Fruit fly (Drosophila melanogaster) whole organism, embryonic: ENCODE measurements around the gene CG10801.

ENCODE experiments used
- Abd-B ChIP-seq: fragments of 200-800 bp; sonication (Bioruptor generic); optimal IDR thresholded peaks from 2 replicates; lab custom pipeline; 2018; ENCODE audit warnings: missing biosample characterization, mild to moderate bottlenecking, missing genetic modification characterization, moderate library complexity
- Atf3 ChIP-seq: fragments of 200-800 bp; sonication (Bioruptor generic); optimal IDR thresholded peaks from 3 replicates; lab custom pipeline; 2016; ENCODE audit warnings: missing biosample characterization, missing genetic modification characterization
- Bdp1 ChIP-seq: fragments of 200-800 bp; sonication (Bioruptor generic); optimal IDR thresholded peaks from 3 replicates; lab custom pipeline; 2016; ENCODE audit warnings: missing biosample characterization, missing genetic modification characterization
- Blimp-1 ChIP-seq: fragments of 200-800 bp; sonication (Bioruptor generic); optimal IDR thresholded peaks from 3 replicates; lab custom pipeline; 2018; ENCODE audit warnings: missing biosample characterization, missing genetic modification characterization, mild to moderate bottlenecking, moderate library complexity, missing genetic modification reagents
- Bteb2 ChIP-seq: fragments of 200-800 bp; sonication (Bioruptor generic); optimal IDR thresholded peaks from 2 replicates; lab custom pipeline; 2016; ENCODE audit warnings: missing biosample characterization, missing genetic modification characterization
- CG10209 ChIP-seq: fragments of 200-800 bp; sonication (Bioruptor generic); optimal IDR thresholded peaks from 3 replicates; lab custom pipeline; 2017; ENCODE audit warnings: missing biosample characterization, mild to moderate bottlenecking, missing genetic modification characterization, missing genetic modification reagents
- CG10321 ChIP-seq: fragments of 200-800 bp; sonication (Bioruptor generic); IDR thresholded peaks from 2 replicates; pipeline ENCODE4 v1.3.6; 2022; ENCODE audit warnings: missing biosample characterization, missing genetic modification characterization
- CG10366 ChIP-seq: fragments of 200-800 bp; sonication (Bioruptor generic); IDR thresholded peaks from 2 replicates; pipeline ENCODE4 v1.3.6; 2022; ENCODE audit warnings: missing biosample characterization, missing genetic modification characterization
- CG11560 ChIP-seq: fragments of 200-800 bp; sonication (Bioruptor generic); IDR thresholded peaks from 3 replicates; pipeline ENCODE4 v1.3.6; 2022; ENCODE audit warnings: missing biosample characterization, missing genetic modification characterization
- CG12219 ChIP-seq: fragments of 200-800 bp; sonication (Bioruptor generic); optimal IDR thresholded peaks from 3 replicates; lab custom pipeline; 2018; ENCODE audit warnings: missing biosample characterization, mild to moderate bottlenecking, missing genetic modification characterization
- CG12299 ChIP-seq: fragments of 200-800 bp; sonication (Bioruptor generic); optimal IDR thresholded peaks from 2 replicates; lab custom pipeline; 2018; ENCODE audit warnings: missing biosample characterization, mild to moderate bottlenecking, missing genetic modification characterization
- CG13123 ChIP-seq: fragments of 200-800 bp; sonication (Bioruptor generic); optimal IDR thresholded peaks from 2 replicates; lab custom pipeline; 2016; ENCODE audit warnings: missing biosample characterization, missing genetic modification characterization
- CG17328 ChIP-seq: fragments of 200-800 bp; sonication (Bioruptor generic); IDR thresholded peaks from 2 replicates; pipeline ENCODE4 v1.3.6; 2022; ENCODE audit warnings: missing biosample characterization, missing genetic modification characterization
- CG17385 ChIP-seq: fragments of 200-800 bp; sonication (Bioruptor generic); optimal IDR thresholded peaks from 3 replicates; lab custom pipeline; 2018; ENCODE audit warnings: missing biosample characterization, mild to moderate bottlenecking, missing genetic modification characterization
- CG17612 ChIP-seq: fragments of 200-800 bp; sonication (Bioruptor generic); IDR thresholded peaks from 2 replicates; pipeline ENCODE4 v1.3.6; 2022; ENCODE audit warnings: missing biosample characterization, missing genetic modification characterization
- CG18619 ChIP-seq: fragments of 200-800 bp; sonication (Bioruptor generic); optimal IDR thresholded peaks from 3 replicates; lab custom pipeline; 2017; ENCODE audit warnings: missing biosample characterization, mild to moderate bottlenecking, missing genetic modification characterization
- CG2712 ChIP-seq: fragments of 200-800 bp; optimal IDR thresholded peaks from 3 replicates; lab custom pipeline; 2019; ENCODE audit warnings: missing biosample characterization, mild to moderate bottlenecking, missing genetic modification characterization, moderate library complexity
- CG3407 ChIP-seq: fragments of 200-800 bp; sonication (Bioruptor generic); optimal IDR thresholded peaks from 2 replicates; lab custom pipeline; 2018; ENCODE audit warnings: missing biosample characterization, mild to moderate bottlenecking, missing genetic modification characterization
- CG7357 ChIP-seq: fragments of 200-800 bp; sonication (Bioruptor generic); IDR thresholded peaks from 3 replicates; pipeline ENCODE4 v1.3.6; 2022; ENCODE audit warnings: missing biosample characterization, missing genetic modification characterization
- CG7839 ChIP-seq: fragments of 200-800 bp; sonication (Bioruptor generic); optimal IDR thresholded peaks from 3 replicates; lab custom pipeline; 2018; ENCODE audit warnings: missing biosample characterization, mild to moderate bottlenecking, missing genetic modification characterization, moderate library complexity
- CG8765 ChIP-seq: fragments of 200-800 bp; sonication (Bioruptor generic); IDR thresholded peaks from 2 replicates; pipeline ENCODE4 v1.3.6; 2022; ENCODE audit warnings: missing biosample characterization, missing genetic modification characterization
- CG8924 ChIP-seq: fragments of 200-800 bp; optimal IDR thresholded peaks from 3 replicates; lab custom pipeline; 2019; ENCODE audit warnings: missing biosample characterization, mild to moderate bottlenecking, missing genetic modification characterization, moderate library complexity
- D ChIP-seq, 2 experiments: fragments of 200-800 bp in 1 of 2; fragments of >200 bp in 1 of 2; sonication (Bioruptor generic) in 1 of 2; optimal IDR thresholded peaks; 2 replicates in 1 of 2; 3 replicates in 1 of 2; lab custom pipeline; 2017; ENCODE audit warnings: mild to moderate bottlenecking in 1 of 2, missing biosample characterization in 1 of 2, missing genetic modification characterization in 1 of 2, missing genetic modification reagents in 1 of 2
- Dbx ChIP-seq: fragments of 200-800 bp; sonication (Bioruptor generic); IDR thresholded peaks from 3 replicates; pipeline ENCODE4 v1.3.6; 2022; ENCODE audit warnings: missing biosample characterization, missing genetic modification characterization
- Dip2 ChIP-seq: fragments of 200-800 bp; sonication (Bioruptor generic); IDR thresholded peaks from 2 replicates; pipeline ENCODE4 v1.3.6; 2022; ENCODE audit warnings: missing biosample characterization, missing genetic modification characterization
- E2f1 ChIP-seq: fragments of 200-800 bp; sonication (Bioruptor generic); IDR thresholded peaks from 2 replicates; pipeline ENCODE4 v1.3.6; 2022; ENCODE audit warnings: missing biosample characterization, missing genetic modification characterization
- Hr51 ChIP-seq, 2 experiments: fragments of 200-800 bp; sonication (Bioruptor generic); optimal IDR thresholded peaks; 2 replicates in 1 of 2; 3 replicates in 1 of 2; lab custom pipeline; 2016 to 2018; ENCODE audit warnings: missing biosample characterization in 2 of 2, missing genetic modification characterization in 2 of 2, mild to moderate bottlenecking in 1 of 2, moderate library complexity in 1 of 2
- MESR4 ChIP-seq: fragments of 200-800 bp; sonication (Bioruptor generic); optimal IDR thresholded peaks from 2 replicates; lab custom pipeline; 2018; ENCODE audit warnings: missing biosample characterization, mild to moderate bottlenecking, missing genetic modification characterization, moderate library complexity
- aop ChIP-seq: fragments of 200-800 bp; sonication (Bioruptor generic); IDR thresholded peaks from 2 replicates; pipeline ENCODE4 v1.3.6; 2022; ENCODE audit warnings: missing biosample characterization, missing genetic modification characterization
- az2 ChIP-seq: fragments of 200-800 bp; sonication (Bioruptor generic); optimal IDR thresholded peaks from 3 replicates; lab custom pipeline; 2016; ENCODE audit warnings: missing biosample characterization, missing genetic modification characterization
- bab2 ChIP-seq: fragments of 200-800 bp; sonication (Bioruptor generic); optimal IDR thresholded peaks from 2 replicates; lab custom pipeline; 2016; ENCODE audit warnings: missing biosample characterization, missing genetic modification characterization
- br ChIP-seq: fragments of >200 bp; optimal IDR thresholded peaks from 2 replicates; lab custom pipeline; 2017
- cato ChIP-seq: fragments of 200-800 bp; sonication (Bioruptor generic); optimal IDR thresholded peaks from 2 replicates; lab custom pipeline; 2016; ENCODE audit warnings: missing biosample characterization, missing genetic modification characterization, borderline replicate concordance
- chinmo ChIP-seq: fragments of 200-800 bp; sonication (Bioruptor generic); IDR thresholded peaks from 4 replicates; pipeline ENCODE4 v1.3.6; 2022; ENCODE audit warnings: missing biosample characterization, missing genetic modification characterization; ENCODE audit not compliant: partially characterized antibody
- disco-r ChIP-seq: fragments of 200-800 bp; sonication (Bioruptor generic); optimal IDR thresholded peaks from 2 replicates; lab custom pipeline; 2016; ENCODE audit warnings: missing biosample characterization, missing genetic modification characterization
- h ChIP-seq: fragments of >200 bp; optimal IDR thresholded peaks from 2 replicates; lab custom pipeline; 2017
- her ChIP-seq: fragments of 200-800 bp; sonication (Bioruptor generic); optimal IDR thresholded peaks from 2 replicates; lab custom pipeline; 2016; ENCODE audit warnings: missing biosample characterization, missing genetic modification characterization
- jing ChIP-seq: fragments of 200-800 bp; sonication (Bioruptor generic); optimal IDR thresholded peaks from 2 replicates; lab custom pipeline; 2018; ENCODE audit warnings: missing biosample characterization, mild to moderate bottlenecking, missing genetic modification characterization
- kay ChIP-seq: fragments of 200-800 bp; sonication (Bioruptor generic); optimal IDR thresholded peaks from 2 replicates; lab custom pipeline; 2016; ENCODE audit warnings: missing biosample characterization, missing genetic modification characterization
- klu ChIP-seq: fragments of 200-800 bp; sonication (Bioruptor generic); IDR thresholded peaks from 2 replicates; pipeline ENCODE4 v1.3.6; 2022; ENCODE audit warnings: missing biosample characterization, missing genetic modification characterization
- peb ChIP-seq: fragments of 200-800 bp; sonication (Bioruptor generic); IDR thresholded peaks from 2 replicates; pipeline ENCODE4 v1.3.6; 2022; ENCODE audit warnings: missing biosample characterization, missing genetic modification characterization
- pfk ChIP-seq: fragments of 200-800 bp; sonication (Bioruptor generic); optimal IDR thresholded peaks from 2 replicates; lab custom pipeline; 2018; ENCODE audit warnings: missing biosample characterization, mild to moderate bottlenecking, missing genetic modification characterization, moderate library complexity
- phol ChIP-seq: fragments of 200-800 bp; sonication (Bioruptor generic); optimal IDR thresholded peaks from 3 replicates; lab custom pipeline; 2018; ENCODE audit warnings: missing biosample characterization, mild to moderate bottlenecking, missing genetic modification characterization, moderate library complexity
- pnt ChIP-seq: fragments of 200-800 bp; sonication (Bioruptor generic); optimal IDR thresholded peaks from 3 replicates; lab custom pipeline; 2016; ENCODE audit warnings: missing biosample characterization, missing genetic modification characterization
- sens ChIP-seq: fragments of 200-800 bp; sonication (Bioruptor generic); peaks from one replicate; lab custom pipeline; 2016; ENCODE audit warnings: missing biosample characterization, missing genetic modification characterization
- slp2 ChIP-seq: fragments of 200-800 bp; sonication (Bioruptor generic); optimal IDR thresholded peaks from 2 replicates; lab custom pipeline; 2016; ENCODE audit warnings: missing biosample characterization, missing genetic modification characterization
- stwl ChIP-seq: fragments of 200-800 bp; sonication (Bioruptor generic); optimal IDR thresholded peaks from 3 replicates; lab custom pipeline; 2018; ENCODE audit warnings: missing biosample characterization, mild to moderate bottlenecking, missing genetic modification characterization, moderate library complexity
- toy ChIP-seq: fragments of 200-800 bp; sonication (Bioruptor generic); IDR thresholded peaks from 2 replicates; pipeline ENCODE4 v1.3.6; 2022; ENCODE audit warnings: missing biosample characterization, missing genetic modification characterization
- twi ChIP-seq: fragments of 200-800 bp; optimal IDR thresholded peaks from 2 replicates; lab custom pipeline; 2019; ENCODE audit warnings: missing biosample characterization, mild to moderate bottlenecking, missing genetic modification characterization, moderate library complexity
- vfl ChIP-seq: fragments of 200-800 bp; sonication (Bioruptor generic); optimal IDR thresholded peaks from 2 replicates; lab custom pipeline; 2016; ENCODE audit warnings: missing biosample characterization, missing genetic modification characterization
- yki ChIP-seq: fragments of >200 bp; optimal IDR thresholded peaks from 3 replicates; lab custom pipeline; 2018

The CG10801 gene

DNA sequence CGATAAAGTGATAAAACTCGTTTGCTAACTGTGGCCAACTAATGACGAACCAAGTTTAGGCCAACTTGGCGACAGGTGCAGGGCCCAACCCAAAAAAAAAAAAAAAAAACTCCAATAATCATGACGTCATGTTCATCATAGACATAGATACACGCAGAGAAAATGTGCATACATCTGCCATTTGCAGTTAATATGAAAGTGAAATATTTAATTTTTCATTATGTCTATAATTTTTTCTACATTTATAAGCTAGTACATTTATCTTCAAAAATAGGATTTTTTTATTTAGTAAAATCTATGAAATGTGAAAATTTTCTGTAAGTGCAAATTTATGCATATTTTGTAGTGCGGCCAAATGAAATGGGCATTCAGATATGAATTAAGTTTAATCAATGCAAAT lies 28.8 kb upstream of the CG10801 start (continued):
- TF ChIP-seq Dbx (GFP tag; lab: Robert Waterston, UW): 0 out of 3 replicates have a peak, but pooled peaks have one; percentile 40
- TF ChIP-seq bab2 (GFP tag; lab: Kevin White, UChicago): peak; percentile 32
- TF ChIP-seq h (lab: Kevin White, UChicago): no peak
- TF ChIP-seq CG10321: peak; percentile 48; the same call in 1 of the 2 replicates
- TF ChIP-seq chinmo (GFP tag; lab: Robert Waterston, UW): peak; percentile 76; the same call in 1 of the 4 replicates
- peak; percentile 48 for TF ChIP-seq Abd-B (GFP tag; lab: Kevin White, UChicago)
- peak; percentile 60; the same call in 2 of the 3 replicates for TF ChIP-seq CG7357 (GFP tag; lab: Robert Waterston, UW)
- TF ChIP-seq phol (tag; lab: Kevin White, UChicago): peak; percentile 64
- peak; percentile 74 for TF ChIP-seq CG8924 (tag; lab: Kevin White, UChicago)
- no peak; the same call in 1 of the 2 replicates for TF ChIP-seq Dip2 (GFP tag; lab: Robert Waterston, UW)
- peak; percentile 58 for TF ChIP-seq CG17385 (GFP tag; lab: Kevin White, UChicago)
- no peak for TF ChIP-seq aop (GFP tag; lab: Robert Waterston, UW)
- TF ChIP-seq disco-r (GFP tag; lab: Kevin White, UChicago): no peak
- no peak for TF ChIP-seq stwl (tag; lab: Kevin White, UChicago)
- TF ChIP-seq Atf3 (GFP tag; lab: Kevin White, UChicago): peak; percentile 17
- TF ChIP-seq slp2 (GFP tag; lab: Kevin White, UChicago): no peak
- TF ChIP-seq pfk (GFP tag; lab: Kevin White, UChicago): no peak
- peak; percentile 78 for TF ChIP-seq CG7839 (tag; lab: Kevin White, UChicago)
- peak; percentile 20 for TF ChIP-seq CG3407 (GFP tag; lab: Kevin White, UChicago)
- peak; percentile 45 for TF ChIP-seq sens (GFP tag; lab: Kevin White, UChicago)
- TF ChIP-seq CG12219 (GFP tag; lab: Kevin White, UChicago): no peak
- TF ChIP-seq Hr51 (GFP tag; optimal IDR thresholded peaks at IDR 0.05; lab: Kevin White, UChicago): peak; percentile 12 to 87
- no peak for TF ChIP-seq jing
- TF ChIP-seq br: no peak
- peak; percentile 82 for TF ChIP-seq E2f1 (GFP tag; lab: Robert Waterston, UW)
- TF ChIP-seq toy (GFP tag; lab: Robert Waterston, UW): peak; percentile 15; the same call in 1 of the 2 replicates
- TF ChIP-seq vfl (GFP tag; lab: Kevin White, UChicago): no peak

DNA sequence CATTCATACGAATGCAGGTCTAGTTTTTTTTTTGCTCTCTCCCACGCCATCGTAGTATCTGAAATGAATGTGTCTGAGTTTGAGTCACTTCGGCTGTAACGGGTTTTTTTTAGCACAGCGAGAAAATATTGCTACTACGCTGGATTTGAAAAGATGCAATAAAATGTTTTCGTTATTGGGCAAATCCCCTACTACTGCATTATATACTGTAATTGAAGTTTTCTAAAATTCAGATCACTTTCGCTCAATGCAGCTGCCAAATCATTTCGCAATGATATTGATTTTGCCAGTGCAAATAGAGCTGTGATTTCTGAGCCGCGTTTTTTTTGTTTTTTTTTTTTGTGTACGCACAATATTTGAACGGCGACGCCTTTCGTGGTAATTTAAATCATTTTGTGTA lies 27.5 kb upstream of the CG10801 start:
- TF ChIP-seq cato (GFP tag; lab: Kevin White, UChicago) (no peak), Bdp1 (GFP tag; lab: Kevin White, UChicago) (no peak), CG17328 (GFP tag; lab: Robert Waterston, UW) (peak; percentile 52; the same call in 1 of the 2 replicates), klu (GFP tag; lab: Robert Waterston, UW) (0 out of 2 replicates have a peak, but pooled peaks have one; percentile 26), CG13123 (GFP tag; lab: Kevin White, UChicago) (no peak), twi (tag; lab: Kevin White, UChicago) (no peak), CG18619 (GFP tag; lab: Kevin White, UChicago) (no peak), CG10366 (GFP tag; lab: Robert Waterston, UW) (peak; percentile 66), Blimp-1 (GFP tag; lab: Kevin White, UChicago) (peak; percentile 16), D (optimal IDR thresholded peaks at IDR 0.05; lab: Kevin White, UChicago) (no peak), D (GFP tag; optimal IDR thresholded peaks at IDR 0.05; lab: Kevin White, UChicago) (no peak), E2f1 (GFP tag; lab: Robert Waterston, UW) (peak; percentile 33; the same call in 1 of the 2 replicates), peb (no peak), CG2712 (tag; lab: Kevin White, UChicago) (peak; percentile 22), MESR4 (no peak), CG7357 (GFP tag; lab: Robert Waterston, UW) (peak; percentile 43; the same call in 1 of the 3 replicates), yki (lab: Kevin White, UChicago) (no peak), her (GFP tag; lab: Kevin White, UChicago) (peak; percentile 30), pnt (peak; percentile 24), CG8765 (GFP tag; lab: Robert Waterston, UW) (no peak), Bteb2 (no peak), CG11560 (no peak), CG10209 (GFP tag; lab: Kevin White, UChicago) (peak; percentile 24), az2 (GFP tag; lab: Kevin White, UChicago) (peak; percentile 4), CG17612 (GFP tag; lab: Robert Waterston, UW) (no peak), Dbx (GFP tag; lab: Robert Waterston, UW) (no peak), CG12299 (tag; lab: Kevin White, UChicago) (no peak), kay (GFP tag; lab: Kevin White, UChicago) (peak; percentile 26)
